Worm (Caenorhabditis elegans): ENCODE results near the gene K08E4.3.

The K08E4.3 gene

ce11 chrIV:12035422-12035821, 22.1 kb upstream of the K08E4.3 start:
- TF ChIP-seq mbf-1 (tag; optimal IDR thresholded peaks at IDR 0.05) (no peak), nhr-12 (tag; optimal IDR thresholded peaks at IDR 0.05) (no peak), mab-5 (tag; optimal IDR thresholded peaks at IDR 0.05) (no peak), dmd-4 (tag; optimal IDR thresholded peaks at IDR 0.05) (no peak), C34F6.9 (tag; optimal IDR thresholded peaks at IDR 0.05) (no peak), nhr-23 (tag; optimal IDR thresholded peaks at IDR 0.05) (no peak), peb-1 (tag; optimal IDR thresholded peaks at IDR 0.05) (no peak), R02D3.7 (tag; optimal IDR thresholded peaks at IDR 0.05) (no peak), nhr-6 (tag; optimal IDR thresholded peaks at IDR 0.05) (no peak), lin-11 (tag; optimal IDR thresholded peaks at IDR 0.05) (no peak)

- TF ChIP-seq ama-1 (optimal IDR thresholded peaks at IDR 0.05) = peak; percentile 51
- TF ChIP-seq nhr-129 (tag; optimal IDR thresholded peaks at IDR 0.05) = peak; percentile 6
- no peak for TF ChIP-seq nhr-77 (tag; optimal IDR thresholded peaks at IDR 0.05)
- TF ChIP-seq sma-3 (GFP tag; optimal IDR thresholded peaks at IDR 0.05) = peak; percentile 47
- TF ChIP-seq unc-39 (tag; optimal IDR thresholded peaks at IDR 0.05) = no peak
- no peak for TF ChIP-seq blmp-1 (tag; optimal IDR thresholded peaks at IDR 0.05; ENCODE audit: insufficient read depth)
- peak; percentile 61 for TF ChIP-seq ztf-4 (tag; optimal IDR thresholded peaks at IDR 0.05)
- peak; percentile 11 for TF ChIP-seq lin-13 (GFP tag; optimal IDR thresholded peaks at IDR 0.05)
- no peak for TF ChIP-seq elt-3 (tag; optimal IDR thresholded peaks at IDR 0.05)
- TF ChIP-seq sem-4 (tag; optimal IDR thresholded peaks at IDR 0.05) = peak; percentile 64
- TF ChIP-seq nhr-25 (tag; optimal IDR thresholded peaks at IDR 0.05) = peak; percentile 48
- TF ChIP-seq lsy-2 (tag; optimal IDR thresholded peaks at IDR 0.05) = peak in 1 of 2 experiments; percentile 63
- TF ChIP-seq nhr-6 (tag; optimal IDR thresholded peaks at IDR 0.05) = peak; percentile 1
Observed at ce11 chrIV:12036924-12037323, 20.6 kb upstream of the K08E4.3 start.

- TF ChIP-seq nhr-12 (tag; optimal IDR thresholded peaks at IDR 0.05) (no peak), egl-27 (tag; optimal IDR thresholded peaks at IDR 0.05) (no peak), nhr-237 (tag; optimal IDR thresholded peaks at IDR 0.05) (no peak), ztf-11 (tag; optimal IDR thresholded peaks at IDR 0.05) (no peak), sma-9 (GFP tag; optimal IDR thresholded peaks at IDR 0.05) (peak; percentile 23), sma-9 (tag; optimal IDR thresholded peaks at IDR 0.05) (no peak), nhr-129 (tag; optimal IDR thresholded peaks at IDR 0.05) (peak; percentile 35), ceh-16 (tag; optimal IDR thresholded peaks at IDR 0.05) (no peak), fos-1 (tag; optimal IDR thresholded peaks at IDR 0.05) (peak; percentile 60), C34F6.9 (tag; optimal IDR thresholded peaks at IDR 0.05) (no peak)
Observed at ce11 chrIV:12040431-12040830, 17.1 kb upstream of the K08E4.3 start.

- TF ChIP-seq nhr-21 (tag; optimal IDR thresholded peaks at IDR 0.05) (no peak), crh-2 (tag; optimal IDR thresholded peaks at IDR 0.05) (peak; percentile 36), snpc-4 (tag; optimal IDR thresholded peaks at IDR 0.05) (no peak), unc-55 (GFP tag; optimal IDR thresholded peaks at IDR 0.05) (no peak), lin-39 (tag; optimal IDR thresholded peaks at IDR 0.05) (no peak), nhr-11 (tag; optimal IDR thresholded peaks at IDR 0.05) (no peak), lsy-2 (tag; optimal IDR thresholded peaks at IDR 0.05) (no peak), fos-1 (tag; optimal IDR thresholded peaks at IDR 0.05) (peak; percentile 16), alr-1 (tag; optimal IDR thresholded peaks at IDR 0.05) (no peak), zag-1 (tag; optimal IDR thresholded peaks at IDR 0.05) (no peak), egl-27 (tag; optimal IDR thresholded peaks at IDR 0.05) (no peak), ztf-11 (tag; optimal IDR thresholded peaks at IDR 0.05) (no peak), sma-9 (GFP tag; optimal IDR thresholded peaks at IDR 0.05) (peak; percentile 51), sma-9 (tag; optimal IDR thresholded peaks at IDR 0.05) (no peak), sem-4 (tag; optimal IDR thresholded peaks at IDR 0.05) (no peak), unc-62 (GFP tag; optimal IDR thresholded peaks at IDR 0.05) (no peak), nhr-129 (tag; optimal IDR thresholded peaks at IDR 0.05) (peak; percentile 61)
Observed at ce11 chrIV:12043054-12043453, 14.5 kb upstream of the K08E4.3 start.

Measured in whole organism, L2 larva.